Worm (Caenorhabditis elegans) whole organism, early embryonic: ENCODE data around the gene ZK105.6.

ENCODE experiments used
- B0310.2 ChIP-seq: sonication (generic microtip); optimal IDR thresholded peaks from 2 replicates; lab custom pipeline; 2016; ENCODE audit warnings: mild to moderate bottlenecking, missing genetic modification characterization, missing compliant biosample characterization
- F13C5.2 ChIP-seq: sonication (generic microtip); optimal IDR thresholded peaks from 2 replicates; lab custom pipeline; 2017; ENCODE audit warnings: mild to moderate bottlenecking, missing genetic modification characterization, inconsistent platforms, missing compliant biosample characterization
- ama-1 ChIP-seq: fragments of 150-350 bp; optimal IDR thresholded peaks from 2 replicates; lab custom pipeline; 2014
- hmg-4 ChIP-seq: fragments of 200-800 bp; sonication (Bioruptor generic); optimal IDR thresholded peaks from 2 replicates; lab custom pipeline; 2018; ENCODE audit warnings: mild to moderate bottlenecking, missing genetic modification characterization, missing compliant biosample characterization
- scrt-1 ChIP-seq: fragments of 200-800 bp; sonication (Bioruptor generic); IDR thresholded peaks from 2 replicates; pipeline ENCODE4 v1.3.6; 2022; ENCODE audit warnings: missing genetic modification characterization, missing compliant biosample characterization
- tbx-37 ChIP-seq: fragments of 200-800 bp; sonication (Bioruptor generic); conservative IDR thresholded peaks from 2 replicates; pipeline ENCODE4 v1.3.6; 2022; ENCODE audit warnings: missing genetic modification reagents, missing genetic modification characterization, missing compliant biosample characterization

DNA sequence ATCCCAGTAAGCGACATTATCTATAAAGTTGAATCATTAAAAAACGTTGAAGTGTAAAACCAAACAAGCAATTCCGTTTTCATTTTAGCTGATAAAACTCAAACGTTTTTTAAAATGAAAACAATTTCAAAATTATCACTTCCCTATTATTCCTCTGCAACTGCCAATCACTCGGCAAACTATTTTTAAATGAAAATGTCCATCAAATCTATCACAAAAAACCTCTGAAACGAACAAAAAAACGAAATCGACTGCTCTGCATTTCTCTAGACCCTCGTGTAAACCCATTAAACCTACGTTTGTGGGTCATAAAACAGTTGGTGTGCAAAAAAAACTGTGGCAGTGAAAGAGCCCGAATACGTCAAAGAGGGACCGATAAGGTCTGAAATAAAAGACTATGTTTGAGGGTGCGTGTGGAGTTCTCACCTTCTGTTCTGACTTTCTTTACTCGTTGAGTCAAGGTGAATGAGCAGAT lies 18.7 kb upstream of the ZK105.6 start, which contains the start of gene fbxl-5:
- TF ChIP-seq F13C5.2 (tag; lab: Kevin White, UChicago) (no peak), ama-1 (lab: Kevin White, UChicago) (no peak), tbx-37 (no peak), B0310.2 (tag; lab: Kevin White, UChicago) (no peak), scrt-1 (GFP tag; lab: Robert Waterston, UW) (no peak), hmg-4 (GFP tag; lab: Kevin White, UChicago) (no peak)
